Fruit fly (Drosophila melanogaster) whole organism, larva: Measurements from ENCODE around the gene ens.

ENCODE experiments used
- noc ChIP-seq: fragments of 200-800 bp; sonication (Bioruptor generic); optimal IDR thresholded peaks from 3 replicates; lab custom pipeline; 2019; ENCODE audit warnings: missing biosample characterization, mild to moderate bottlenecking, missing genetic modification characterization, moderate library complexity

Gene ens

DNA sequence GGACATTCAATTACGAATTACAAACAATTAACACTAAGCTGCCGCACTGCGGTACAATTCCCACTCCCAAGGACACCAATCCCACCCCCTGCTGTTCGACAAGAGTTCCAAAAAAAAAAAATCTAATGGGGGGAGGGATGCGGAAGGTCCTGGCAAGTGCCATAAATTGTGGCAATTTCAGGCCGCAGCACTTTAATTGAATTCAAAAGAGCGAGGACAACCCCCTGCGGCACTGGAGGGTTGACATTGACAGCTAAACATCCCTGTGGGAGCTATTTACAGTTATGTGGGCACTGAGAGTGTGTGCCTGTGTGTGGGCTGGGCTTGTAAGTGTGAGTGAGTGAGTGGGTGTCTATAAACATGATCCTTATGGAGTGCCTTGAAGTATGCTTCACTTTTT is 57.4 kb downstream of the ens start:
- no peak for TF ChIP-seq noc (tag; lab: Kevin White, UChicago)

DNA sequence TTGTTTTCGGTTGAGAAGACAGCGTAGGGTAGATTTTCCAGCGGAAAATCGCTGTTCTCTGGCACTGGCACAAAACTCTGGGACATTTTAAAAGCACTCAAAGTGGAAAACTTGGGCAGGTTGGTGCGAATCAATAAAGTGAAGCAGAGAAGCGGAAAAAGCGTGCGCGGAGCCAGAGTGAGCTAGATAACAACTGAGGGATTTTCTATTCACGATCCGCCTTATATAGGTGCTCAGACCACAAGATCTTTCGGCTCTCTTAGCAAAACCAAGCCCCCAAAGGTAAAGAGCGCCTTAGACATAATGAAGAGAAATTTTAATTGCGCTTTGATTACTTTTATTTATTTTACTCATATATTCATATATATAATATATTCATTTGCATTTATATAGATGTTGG is 60.6 kb downstream of the ens start, which contains the start of gene Faa:
Gene Faa (minus strand): TSS at position 200 of the 400 bp plus-strand sequence.
- no peak for TF ChIP-seq noc (tag; lab: Kevin White, UChicago)
